Fruit fly (Drosophila melanogaster) whole organism, embryonic: ENCODE measurements around the gene CG42340.
A peak's percentile ranks its signal among the peaks of the same experiment; 100 is the strongest.

ENCODE experiments used
- Atf6 ChIP-seq: fragments of 200-800 bp; sonication (Bioruptor generic); IDR thresholded peaks from 2 replicates; pipeline ENCODE4 v1.3.6; 2022; ENCODE audit warnings: missing biosample characterization, missing genetic modification characterization
- CG10209 ChIP-seq: fragments of 200-800 bp; sonication (Bioruptor generic); optimal IDR thresholded peaks from 3 replicates; lab custom pipeline; 2017; ENCODE audit warnings: missing biosample characterization, mild to moderate bottlenecking, missing genetic modification characterization, missing genetic modification reagents
- CG10462 ChIP-seq: fragments of 200-800 bp; sonication (Bioruptor generic); optimal IDR thresholded peaks from 2 replicates; lab custom pipeline; 2016; ENCODE audit warnings: missing biosample characterization, missing genetic modification characterization
- CG10979 ChIP-seq: fragments of 200-800 bp; sonication (Bioruptor generic); optimal IDR thresholded peaks from 2 replicates; lab custom pipeline; 2018; ENCODE audit warnings: missing biosample characterization, mild to moderate bottlenecking, missing genetic modification characterization, moderate library complexity
- CG11247 ChIP-seq: fragments of 200-800 bp; sonication (Bioruptor generic); IDR thresholded peaks from 2 replicates; pipeline ENCODE4 v1.3.6; 2022; ENCODE audit warnings: missing biosample characterization, missing genetic modification characterization
- CG11695 ChIP-seq: fragments of 200-800 bp; sonication (Bioruptor generic); IDR thresholded peaks from 3 replicates; pipeline ENCODE4 v1.3.6; 2022; ENCODE audit warnings: missing biosample characterization, missing genetic modification characterization
- CG12104 ChIP-seq: fragments of 200-800 bp; sonication (Bioruptor generic); optimal IDR thresholded peaks from 3 replicates; lab custom pipeline; 2016; ENCODE audit warnings: missing biosample characterization, missing genetic modification characterization
- CG12659 ChIP-seq: fragments of 200-800 bp; sonication (Bioruptor generic); optimal IDR thresholded peaks from 3 replicates; lab custom pipeline; 2017; ENCODE audit warnings: mild to moderate bottlenecking, missing biosample characterization, missing genetic modification reagents, missing genetic modification characterization
- CG13123 ChIP-seq: fragments of 200-800 bp; sonication (Bioruptor generic); optimal IDR thresholded peaks from 2 replicates; lab custom pipeline; 2016; ENCODE audit warnings: missing biosample characterization, missing genetic modification characterization
- CG13894 ChIP-seq: fragments of 200-800 bp; sonication (Bioruptor generic); optimal IDR thresholded peaks from 3 replicates; lab custom pipeline; 2018; ENCODE audit warnings: missing biosample characterization, mild to moderate bottlenecking, missing genetic modification characterization, moderate library complexity
- CG14050 ChIP-seq: fragments of 200-800 bp; sonication (Bioruptor generic); IDR thresholded peaks from 3 replicates; pipeline ENCODE4 v1.3.6; 2022; ENCODE audit warnings: missing biosample characterization, missing genetic modification characterization
- CG17186 ChIP-seq: fragments of 200-800 bp; sonication (Bioruptor generic); optimal IDR thresholded peaks from 3 replicates; lab custom pipeline; 2017; ENCODE audit warnings: missing biosample characterization, missing genetic modification reagents, missing genetic modification characterization
- CG17328 ChIP-seq: fragments of 200-800 bp; sonication (Bioruptor generic); IDR thresholded peaks from 2 replicates; pipeline ENCODE4 v1.3.6; 2022; ENCODE audit warnings: missing biosample characterization, missing genetic modification characterization
- CG31224 ChIP-seq: fragments of 200-800 bp; sonication (Bioruptor generic); IDR thresholded peaks from 2 replicates; pipeline ENCODE4 v1.3.6; 2022; ENCODE audit warnings: missing biosample characterization, missing genetic modification characterization
- CG3726 ChIP-seq: fragments of 200-800 bp; sonication (Bioruptor generic); IDR thresholded peaks from 3 replicates; pipeline ENCODE4, ENCODE4 v1.3.6; 2022; ENCODE audit warnings: missing biosample characterization, missing genetic modification characterization
- CG3995 ChIP-seq: fragments of 200-800 bp; sonication (Bioruptor generic); optimal IDR thresholded peaks from 3 replicates; lab custom pipeline; 2016; ENCODE audit warnings: missing biosample characterization, missing genetic modification characterization
- CG42726 ChIP-seq: fragments of 200-800 bp; sonication (Bioruptor generic); IDR thresholded peaks from 2 replicates; pipeline ENCODE4 v1.3.6; 2022; ENCODE audit warnings: missing biosample characterization, missing genetic modification characterization; ENCODE audit not compliant: partially characterized antibody
- CG4328 ChIP-seq: fragments of 200-800 bp; sonication (Bioruptor generic); optimal IDR thresholded peaks from 3 replicates; lab custom pipeline; 2017; ENCODE audit warnings: missing biosample characterization, missing genetic modification reagents, missing genetic modification characterization
- CG4404 ChIP-seq: fragments of 200-800 bp; sonication (Bioruptor generic); IDR thresholded peaks from 2 replicates; pipeline ENCODE4 v1.3.6; 2022; ENCODE audit warnings: missing biosample characterization, missing genetic modification characterization
- CG8089 ChIP-seq: fragments of 200-800 bp; sonication (Bioruptor generic); optimal IDR thresholded peaks from 3 replicates; lab custom pipeline; 2016; ENCODE audit warnings: missing biosample characterization, missing genetic modification characterization
- CHES-1-like ChIP-seq: fragments of 200-800 bp; sonication (Bioruptor generic); optimal IDR thresholded peaks from 2 replicates; lab custom pipeline; 2016; ENCODE audit warnings: missing biosample characterization, missing genetic modification characterization
- Deaf1 ChIP-seq: fragments of 200-800 bp; optimal IDR thresholded peaks from 3 replicates; lab custom pipeline; 2019; ENCODE audit warnings: missing biosample characterization, mild to moderate bottlenecking, missing genetic modification characterization, moderate library complexity
- Dip2 ChIP-seq: fragments of 200-800 bp; sonication (Bioruptor generic); IDR thresholded peaks from 2 replicates; pipeline ENCODE4 v1.3.6; 2022; ENCODE audit warnings: missing biosample characterization, missing genetic modification characterization
- Ets65A ChIP-seq: fragments of 200-800 bp; sonication (Bioruptor generic); peaks from one replicate; lab custom pipeline; 2016; ENCODE audit warnings: missing biosample characterization, missing genetic modification characterization
- Hmx ChIP-seq: fragments of 200-800 bp; sonication (Bioruptor generic); optimal IDR thresholded peaks from 2 replicates; lab custom pipeline; 2016; ENCODE audit warnings: missing biosample characterization, missing genetic modification characterization
- Jarid2 ChIP-seq: fragments of 200-800 bp; sonication (Bioruptor generic); optimal IDR thresholded peaks from 3 replicates; lab custom pipeline; 2017; ENCODE audit warnings: mild to moderate bottlenecking, missing biosample characterization, missing genetic modification reagents, missing genetic modification characterization
- Meics ChIP-seq: fragments of 200-800 bp; sonication (Bioruptor generic); optimal IDR thresholded peaks from 2 replicates; lab custom pipeline; 2017; ENCODE audit warnings: missing biosample characterization, mild to moderate bottlenecking, missing genetic modification characterization
- Myb ChIP-seq: fragments of 200-800 bp; sonication (Bioruptor generic); optimal IDR thresholded peaks from 2 replicates; lab custom pipeline; 2016; ENCODE audit warnings: missing biosample characterization, missing genetic modification characterization
- NK7.1 ChIP-seq: fragments of 200-800 bp; sonication (Bioruptor generic); optimal IDR thresholded peaks from 3 replicates; lab custom pipeline; 2016; ENCODE audit warnings: missing biosample characterization, missing genetic modification characterization
- Oli ChIP-seq: fragments of 200-800 bp; sonication (Bioruptor generic); optimal IDR thresholded peaks from 2 replicates; lab custom pipeline; 2018; ENCODE audit warnings: missing biosample characterization, mild to moderate bottlenecking, missing genetic modification characterization, moderate library complexity
- PHDP ChIP-seq: fragments of 200-800 bp; sonication (Bioruptor generic); optimal IDR thresholded peaks from 3 replicates; lab custom pipeline; 2018; ENCODE audit warnings: missing biosample characterization, mild to moderate bottlenecking, missing genetic modification characterization, moderate library complexity
- Spps ChIP-seq: fragments of 200-800 bp; sonication (Bioruptor generic); optimal IDR thresholded peaks from 2 replicates; lab custom pipeline; 2018; ENCODE audit warnings: missing biosample characterization, mild to moderate bottlenecking, missing genetic modification characterization
- ab ChIP-seq: fragments of 200-800 bp; sonication (Bioruptor generic); optimal IDR thresholded peaks from 2 replicates; lab custom pipeline; 2016; ENCODE audit warnings: missing biosample characterization, missing genetic modification characterization
- caup ChIP-seq: fragments of 200-800 bp; sonication (Bioruptor generic); optimal IDR thresholded peaks from 3 replicates; lab custom pipeline; 2017; ENCODE audit warnings: missing biosample characterization, mild to moderate bottlenecking, missing genetic modification characterization, moderate library complexity; ENCODE audit not compliant: severe bottlenecking
- dimm ChIP-seq: fragments of 200-800 bp; sonication (Bioruptor generic); IDR thresholded peaks from 2 replicates; pipeline ENCODE4 v1.3.6; 2022; ENCODE audit warnings: missing biosample characterization, missing genetic modification characterization
- emc ChIP-seq: fragments of 200-800 bp; sonication (Bioruptor generic); optimal IDR thresholded peaks from 2 replicates; lab custom pipeline; 2016; ENCODE audit warnings: missing biosample characterization, missing genetic modification characterization
- esg ChIP-seq: fragments of 200-800 bp; sonication (Bioruptor generic); conservative IDR thresholded peaks from 2 replicates; pipeline ENCODE4 v1.3.6; 2022; ENCODE audit warnings: missing biosample characterization, missing genetic modification characterization
- gsb ChIP-seq: fragments of 200-800 bp; sonication (Bioruptor generic); IDR thresholded peaks from 2 replicates; pipeline ENCODE4 v1.3.6; 2022; ENCODE audit warnings: missing biosample characterization, missing genetic modification characterization
- knrl ChIP-seq: fragments of 200-800 bp; sonication (Bioruptor generic); IDR thresholded peaks from 3 replicates; pipeline ENCODE4 v1.3.6; 2022; ENCODE audit warnings: missing biosample characterization, missing genetic modification characterization; ENCODE audit not compliant: partially characterized antibody
- odd ChIP-seq: fragments of 200-800 bp; sonication (Bioruptor generic); optimal IDR thresholded peaks from 2 replicates; lab custom pipeline; 2017; ENCODE audit warnings: missing biosample characterization, mild to moderate bottlenecking, missing genetic modification characterization
- peb ChIP-seq: fragments of 200-800 bp; sonication (Bioruptor generic); IDR thresholded peaks from 2 replicates; pipeline ENCODE4 v1.3.6; 2022; ENCODE audit warnings: missing biosample characterization, missing genetic modification characterization
- phol ChIP-seq: fragments of 200-800 bp; sonication (Bioruptor generic); optimal IDR thresholded peaks from 3 replicates; lab custom pipeline; 2018; ENCODE audit warnings: missing biosample characterization, mild to moderate bottlenecking, missing genetic modification characterization, moderate library complexity
- pnt ChIP-seq: fragments of 200-800 bp; sonication (Bioruptor generic); optimal IDR thresholded peaks from 3 replicates; lab custom pipeline; 2016; ENCODE audit warnings: missing biosample characterization, missing genetic modification characterization
- prd ChIP-seq, 3 experiments: fragments of >200 bp in 2 of 3; fragments of 200-800 bp in 1 of 3; sonication (Bioruptor generic) in 1 of 3; optimal IDR thresholded peaks in 2 of 3; IDR thresholded peaks in 1 of 3; 2 replicates in 2 of 3; 3 replicates in 1 of 3; pipeline versions ENCODE4 v1.3.6 to Lab custom; 2017 to 2022; ENCODE audit warnings: missing biosample characterization in 1 of 3, missing genetic modification characterization in 1 of 3
- sim ChIP-seq: fragments of 200-800 bp; sonication (Bioruptor generic); IDR thresholded peaks from 2 replicates; pipeline ENCODE4 v1.3.6; 2022; ENCODE audit warnings: missing biosample characterization, missing genetic modification characterization
- sug ChIP-seq: fragments of 200-800 bp; optimal IDR thresholded peaks from 2 replicates; lab custom pipeline; 2019; ENCODE audit warnings: missing biosample characterization, mild to moderate bottlenecking, missing genetic modification characterization, moderate library complexity
- tup ChIP-seq: fragments of 200-800 bp; sonication (Bioruptor generic); optimal IDR thresholded peaks from 2 replicates; lab custom pipeline; 2016; ENCODE audit warnings: missing biosample characterization, mild to moderate bottlenecking, missing genetic modification characterization, moderate library complexity
- vfl ChIP-seq: fragments of 200-800 bp; sonication (Bioruptor generic); optimal IDR thresholded peaks from 2 replicates; lab custom pipeline; 2016; ENCODE audit warnings: missing biosample characterization, missing genetic modification characterization
- zfh2 ChIP-seq: fragments of 200-800 bp; sonication (Bioruptor generic); optimal IDR thresholded peaks from 2 replicates; lab custom pipeline; 2016; ENCODE audit warnings: missing biosample characterization, missing genetic modification characterization

CG42340 gene

dm6 chrX:6571234-6571915 lies 47.3 kb upstream of the CG42340 start (continued):
- no peak for TF ChIP-seq gsb (GFP tag; lab: Robert Waterston, UW)
- TF ChIP-seq sim (GFP tag; lab: Robert Waterston, UW), result peak; percentile 76; the same call in 1 of the 2 replicates
- TF ChIP-seq Jarid2 (GFP tag; lab: Kevin White, UChicago), result peak; percentile 62
- peak; percentile 91 for TF ChIP-seq Spps
- no peak for TF ChIP-seq Dip2
- peak; percentile 92 for TF ChIP-seq Ets65A (GFP tag; lab: Kevin White, UChicago)
- TF ChIP-seq caup (GFP tag; lab: Kevin White, UChicago), result peak; percentile 76
- TF ChIP-seq Deaf1 (tag; lab: Kevin White, UChicago), result peak; percentile 67
- no peak for TF ChIP-seq NK7.1 (GFP tag; lab: Kevin White, UChicago)
- TF ChIP-seq CG12104 (GFP tag; lab: Kevin White, UChicago), result peak; percentile 77
- peak; percentile 80 for TF ChIP-seq Meics (GFP tag; lab: Kevin White, UChicago)
- TF ChIP-seq dimm (GFP tag; lab: Robert Waterston, UW), result peak; percentile 44; the same call in 1 of the 2 replicates
- peak; percentile 50 for TF ChIP-seq CG10462 (GFP tag; lab: Kevin White, UChicago)
- TF ChIP-seq CG10209, result peak; percentile 90
- no peak for TF ChIP-seq Myb (GFP tag; lab: Kevin White, UChicago)
- TF ChIP-seq ab (GFP tag; lab: Kevin White, UChicago), result no peak
- TF ChIP-seq sug (tag; lab: Kevin White, UChicago), result peak; percentile 76
- TF ChIP-seq CG4328 (GFP tag; lab: Kevin White, UChicago), result peak; percentile 80
- TF ChIP-seq phol (tag; lab: Kevin White, UChicago), result peak; percentile 94
- peak; percentile 75 for TF ChIP-seq CG4404 (GFP tag; lab: Robert Waterston, UW)
- TF ChIP-seq knrl (GFP tag; lab: Robert Waterston, UW), result no peak
- TF ChIP-seq Atf6 (GFP tag; lab: Robert Waterston, UW), result peak; percentile 77
- TF ChIP-seq CG31224, result peak; percentile 65
- TF ChIP-seq CG10979 (tag; lab: Kevin White, UChicago), result peak; percentile 96
- no peak for TF ChIP-seq vfl
- TF ChIP-seq CG12659 (GFP tag; lab: Kevin White, UChicago), result peak; percentile 89
- TF ChIP-seq PHDP (tag; lab: Kevin White, UChicago), result peak; percentile 87
- TF ChIP-seq peb (GFP tag; lab: Robert Waterston, UW), result peak; percentile 81
- peak; percentile 92 for TF ChIP-seq Oli (tag; lab: Kevin White, UChicago)
- TF ChIP-seq prd (optimal IDR thresholded peaks at IDR 0.05; lab: Kevin White, UChicago), result no peak
- TF ChIP-seq prd (GFP tag; IDR thresholded peaks at IDR 0.05; lab: Robert Waterston, UW), result peak; percentile 86
- TF ChIP-seq CG11247 (GFP tag; lab: Robert Waterston, UW), result peak; percentile 46; the same call in 1 of the 2 replicates
- no peak for TF ChIP-seq CG3995 (GFP tag; lab: Kevin White, UChicago)
- TF ChIP-seq CG17186, result peak; percentile 52
- TF ChIP-seq CG8089 (GFP tag; lab: Kevin White, UChicago), result peak; percentile 32
- peak; percentile 89 for TF ChIP-seq odd (GFP tag; lab: Kevin White, UChicago)
- TF ChIP-seq CG13123 (GFP tag; lab: Kevin White, UChicago), result peak; percentile 53
- TF ChIP-seq CG42726 (GFP tag; lab: Robert Waterston, UW), result no peak
- TF ChIP-seq CG11695 (GFP tag; lab: Robert Waterston, UW), result peak; percentile 90
- peak; percentile 75; the same call in 1 of the 3 replicates for TF ChIP-seq CG3726 (GFP tag; lab: Robert Waterston, UW)
- TF ChIP-seq esg (GFP tag; lab: Robert Waterston, UW), result peak; percentile 82
- peak; percentile 85 for TF ChIP-seq CG17328 (GFP tag; lab: Robert Waterston, UW)
- TF ChIP-seq CG13894, result no peak
- no peak for TF ChIP-seq emc (GFP tag; lab: Kevin White, UChicago)
- peak; percentile 35 for TF ChIP-seq tup (GFP tag; lab: Kevin White, UChicago)
- no peak for TF ChIP-seq Hmx (GFP tag; lab: Kevin White, UChicago)
- TF ChIP-seq zfh2 (GFP tag; lab: Kevin White, UChicago), result no peak
- TF ChIP-seq pnt, result peak; percentile 52
- no peak for TF ChIP-seq CHES-1-like (GFP tag; lab: Kevin White, UChicago)
- peak; percentile 65 for TF ChIP-seq CG14050 (GFP tag; lab: Robert Waterston, UW)
